Fruit fly (Drosophila melanogaster) S2 (cell line): ENCODE data around the gene CG15646.

ENCODE experiments used
- CG8478 ChIP-seq: fragments of >200 bp; optimal IDR thresholded peaks from 2 replicates; lab custom pipeline; 2018
- CTCF ChIP-seq, 2 experiments: fragments of >200 bp; optimal IDR thresholded peaks; 2 replicates each; lab custom pipeline; 2018

DNA sequence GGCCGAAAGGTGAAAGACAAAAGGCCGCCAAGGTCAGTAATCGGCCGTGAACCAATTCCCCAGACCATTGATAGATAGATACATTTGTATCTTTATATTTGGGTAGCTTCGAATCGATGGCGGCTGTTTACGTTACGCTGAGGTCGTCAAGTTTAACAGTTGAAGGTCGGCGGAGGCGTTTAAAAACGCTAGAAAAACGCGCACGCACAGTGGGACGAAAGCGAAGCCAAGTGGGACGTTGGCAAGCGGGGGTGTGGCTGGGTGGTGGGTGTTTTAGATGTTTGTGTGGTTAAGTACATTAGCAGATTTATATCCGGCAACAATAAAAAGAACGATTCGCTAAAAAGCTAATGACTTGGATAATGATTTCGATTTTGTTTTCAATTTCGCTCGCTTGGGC is 27.6 kb downstream of the CG15646 start:
- TF ChIP-seq CG8478 (lab: Kevin White, UChicago) (no peak), CTCF (optimal IDR thresholded peaks at IDR 0.05; lab: Kevin White, UChicago) (no peak)
